Worm (Caenorhabditis elegans) whole organism, L3 larva: ENCODE data around the gene ndub-3.

ENCODE experiments used
- ZK546.5 ChIP-seq: sonication (generic microtip); optimal IDR thresholded peaks from 2 replicates; lab custom pipeline; 2017; ENCODE audit warnings: missing biosample characterization, missing genetic modification characterization
- aly-2 ChIP-seq: fragments of 150-350 bp; optimal IDR thresholded peaks from 2 replicates; lab custom pipeline; 2014; ENCODE audit warnings: missing biosample characterization, missing genetic modification characterization
- ama-1 ChIP-seq: fragments of 150-350 bp; optimal IDR thresholded peaks from 2 replicates; lab custom pipeline; 2018
- ceh-28 ChIP-seq: fragments of 150-350 bp; optimal IDR thresholded peaks from 2 replicates; lab custom pipeline; 2014; ENCODE audit warnings: missing biosample characterization, missing genetic modification reagents, missing genetic modification characterization
- ceh-82 ChIP-seq: fragments of 150-350 bp; optimal IDR thresholded peaks from 2 replicates; lab custom pipeline; 2014; ENCODE audit warnings: missing biosample characterization, missing genetic modification characterization
- ceh-9 ChIP-seq: sonication (generic microtip); optimal IDR thresholded peaks from 2 replicates; lab custom pipeline; 2018; ENCODE audit warnings: missing biosample characterization, missing genetic modification characterization
- daf-12 ChIP-seq: fragments of 150-350 bp; optimal IDR thresholded peaks from 2 replicates; lab custom pipeline; 2014; ENCODE audit warnings: missing biosample characterization, missing genetic modification reagents, missing genetic modification characterization
- egl-27 ChIP-seq: sonication (generic microtip); optimal IDR thresholded peaks from 4 replicates; lab custom pipeline; 2017; ENCODE audit warnings: missing biosample characterization, missing genetic modification reagents, missing genetic modification characterization
- elt-2 ChIP-seq: sonication (generic microtip); optimal IDR thresholded peaks from 2 replicates; lab custom pipeline; 2016; ENCODE audit warnings: missing genetic modification reagents, mild to moderate bottlenecking, missing genetic modification characterization, missing compliant biosample characterization
- elt-3 ChIP-seq, 3 experiments: fragments of 150-350 bp in 1 of 3; sonication (generic microtip) in 2 of 3; optimal IDR thresholded peaks; 2 replicates in 2 of 3; 4 replicates in 1 of 3; lab custom pipeline; 2014 to 2017; ENCODE audit warnings: missing biosample characterization in 3 of 3, missing genetic modification characterization in 3 of 3
- fos-1 ChIP-seq: fragments of 150-350 bp; optimal IDR thresholded peaks from 2 replicates; lab custom pipeline; 2014; ENCODE audit warnings: missing biosample characterization, missing genetic modification characterization
- hmg-11 ChIP-seq: sonication (generic microtip); optimal IDR thresholded peaks from 2 replicates; lab custom pipeline; 2016; ENCODE audit warnings: missing genetic modification characterization, missing compliant biosample characterization
- jun-1 ChIP-seq: fragments of 150-350 bp; optimal IDR thresholded peaks from 2 replicates; lab custom pipeline; 2014; ENCODE audit warnings: missing biosample characterization, missing genetic modification reagents, missing genetic modification characterization
- lin-15B ChIP-seq: fragments of 150-350 bp; optimal IDR thresholded peaks from 2 replicates; lab custom pipeline; 2014; ENCODE audit warnings: missing biosample characterization, missing genetic modification characterization
- lin-39 ChIP-seq: fragments of 150-350 bp; optimal IDR thresholded peaks from 2 replicates; lab custom pipeline; 2018; ENCODE audit warnings: missing biosample characterization, missing genetic modification reagents, missing genetic modification characterization
- lsy-12 ChIP-seq: sonication (generic microtip); optimal IDR thresholded peaks from 2 replicates; lab custom pipeline; 2016; ENCODE audit warnings: mild to moderate bottlenecking, missing genetic modification characterization, missing compliant biosample characterization
- mml-1 ChIP-seq: fragments of 150-350 bp; sonication (generic microtip); optimal IDR thresholded peaks from 3 replicates; lab custom pipeline; 2014; ENCODE audit warnings: missing biosample characterization, missing genetic modification characterization
- nfya-1 ChIP-seq: sonication (generic microtip); optimal IDR thresholded peaks from 2 replicates; lab custom pipeline; 2017; ENCODE audit warnings: missing genetic modification characterization, mild to moderate bottlenecking, missing compliant biosample characterization, antibody characterized with exemption, moderate library complexity; ENCODE audit not compliant: insufficient read depth
- nhr-11 ChIP-seq: fragments of 150-350 bp; optimal IDR thresholded peaks from 2 replicates; lab custom pipeline; 2014; ENCODE audit warnings: missing biosample characterization, missing genetic modification characterization
- nhr-23 ChIP-seq: fragments of 150-350 bp; optimal IDR thresholded peaks from 2 replicates; lab custom pipeline; 2014; ENCODE audit warnings: missing biosample characterization, missing genetic modification reagents, missing genetic modification characterization
- nhr-25 ChIP-seq: sonication (generic microtip); optimal IDR thresholded peaks from 2 replicates; lab custom pipeline; 2017; ENCODE audit warnings: missing biosample characterization, missing genetic modification characterization
- nhr-28 ChIP-seq: fragments of 150-350 bp; optimal IDR thresholded peaks from 2 replicates; lab custom pipeline; 2014; ENCODE audit warnings: missing biosample characterization, missing genetic modification characterization
- nhr-43 ChIP-seq: sonication (generic microtip); optimal IDR thresholded peaks from 2 replicates; lab custom pipeline; 2016; ENCODE audit warnings: mild to moderate bottlenecking, missing genetic modification characterization, missing compliant biosample characterization; ENCODE audit not compliant: poor library complexity, severe bottlenecking
- pha-4 ChIP-seq: fragments of 150-350 bp; optimal IDR thresholded peaks from 2 replicates; lab custom pipeline; 2014; ENCODE audit warnings: missing biosample characterization, missing genetic modification reagents, missing genetic modification characterization
- pqm-1 ChIP-seq: fragments of 150-350 bp; optimal IDR thresholded peaks from 2 replicates; lab custom pipeline; 2017; ENCODE audit warnings: missing biosample characterization, missing genetic modification characterization, inconsistent platforms
- skn-1 ChIP-seq: fragments of 150-350 bp; optimal IDR thresholded peaks from 2 replicates; lab custom pipeline; 2014; ENCODE audit warnings: missing biosample characterization, missing genetic modification characterization
- snpc-4 ChIP-seq: fragments of 150-350 bp; optimal IDR thresholded peaks from 2 replicates; lab custom pipeline; 2014; ENCODE audit warnings: missing biosample characterization, missing genetic modification characterization
- tbx-2 ChIP-seq: sonication (generic microtip); optimal IDR thresholded peaks from 2 replicates; lab custom pipeline; 2016; ENCODE audit warnings: mild to moderate bottlenecking, missing genetic modification characterization, missing compliant biosample characterization
- unc-39 ChIP-seq: sonication (generic microtip); optimal IDR thresholded peaks from 4 replicates; lab custom pipeline; 2017; ENCODE audit warnings: missing biosample characterization, missing genetic modification characterization
- zag-1 ChIP-seq: fragments of 150-350 bp; optimal IDR thresholded peaks from 2 replicates; lab custom pipeline; 2014; ENCODE audit warnings: missing biosample characterization, missing genetic modification characterization
- ztf-4 ChIP-seq: fragments of 150-350 bp; optimal IDR thresholded peaks from 2 replicates; lab custom pipeline; 2014; ENCODE audit warnings: missing biosample characterization, missing genetic modification characterization

ndub-3 gene

DNA sequence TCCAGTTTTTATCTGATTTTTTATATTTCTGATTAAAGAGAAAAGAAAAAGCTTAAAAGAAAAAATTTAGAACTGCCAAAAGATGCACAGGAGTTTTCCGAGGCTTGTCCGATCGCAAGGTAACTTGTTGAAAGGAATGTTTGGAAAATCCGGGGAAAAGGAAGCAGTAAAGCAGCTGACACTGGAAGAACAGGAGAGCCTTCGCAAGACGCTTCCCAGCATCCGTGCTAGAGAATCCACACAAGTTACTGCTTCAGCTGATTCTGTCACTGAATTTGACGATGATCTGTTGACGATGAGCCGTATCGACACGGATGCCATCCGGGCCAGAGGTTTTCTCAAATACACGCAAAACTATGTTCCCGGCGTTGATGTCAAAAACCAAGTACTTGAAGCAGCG is 34.9 kb downstream of the ndub-3 start, which contains the start of gene mrpl-50:
TSS of gene mrpl-50 (plus strand) at position 71 of the 400 bp plus-strand sequence.
- TF ChIP-seq jun-1 (tag; lab: Kevin White, UChicago) (no peak), ama-1 (lab: Kevin White, UChicago) (peak; percentile 81)

DNA sequence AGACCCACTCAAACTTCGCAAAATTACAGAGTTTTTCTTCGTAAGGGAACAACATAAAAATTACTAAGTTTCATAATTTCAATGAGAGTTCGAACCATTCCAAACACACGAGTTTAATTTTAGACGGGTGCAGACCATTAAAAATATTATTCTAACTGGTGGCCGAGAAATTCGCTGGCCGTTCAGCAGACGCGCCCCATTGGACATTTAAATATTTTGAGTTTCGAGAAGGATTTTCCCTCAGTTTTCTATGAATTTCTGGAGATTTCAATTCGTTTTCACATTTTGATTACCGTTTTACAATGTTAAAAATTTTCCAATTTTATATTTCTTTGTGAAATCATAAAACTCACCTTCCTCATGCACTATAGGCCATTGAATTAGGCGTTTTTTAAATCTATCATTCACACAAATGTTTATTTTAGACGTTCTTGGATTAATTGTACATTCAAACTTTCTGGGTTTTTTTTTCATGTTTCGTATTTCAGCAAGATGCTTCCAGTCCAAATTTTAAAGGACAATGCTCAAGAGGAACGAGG is 37.4 kb downstream of the ndub-3 start, which contains the start of gene cct-2:
TSS of gene cct-2 (plus strand) at position 489 of the 539 bp plus-strand sequence.
- peak; percentile 72 for TF ChIP-seq pha-4 (tag; lab: Kevin White, UChicago)
- peak; percentile 67 for TF ChIP-seq snpc-4 (tag; lab: Kevin White, UChicago)
- TF ChIP-seq pqm-1 (tag; lab: Kevin White, UChicago) = no peak
- peak; percentile 50 for TF ChIP-seq nhr-43
- TF ChIP-seq lin-15B (tag; lab: Kevin White, UChicago) = peak; percentile 74
- peak; percentile 2 for TF ChIP-seq elt-2 (tag; lab: Kevin White, UChicago)
- TF ChIP-seq unc-39 (tag; lab: Kevin White, UChicago) = no peak
- TF ChIP-seq zag-1 (tag; lab: Kevin White, UChicago) = no peak
- TF ChIP-seq nfya-1 (tag; lab: Kevin White, UChicago) = peak; percentile 65
- TF ChIP-seq hmg-11 = peak; percentile 9
- peak; percentile 40 for TF ChIP-seq lin-39 (tag; lab: Kevin White, UChicago)
- TF ChIP-seq nhr-25 (tag; lab: Kevin White, UChicago) = peak; percentile 56
- TF ChIP-seq nhr-23 (tag; lab: Kevin White, UChicago) = peak; percentile 12

DNA sequence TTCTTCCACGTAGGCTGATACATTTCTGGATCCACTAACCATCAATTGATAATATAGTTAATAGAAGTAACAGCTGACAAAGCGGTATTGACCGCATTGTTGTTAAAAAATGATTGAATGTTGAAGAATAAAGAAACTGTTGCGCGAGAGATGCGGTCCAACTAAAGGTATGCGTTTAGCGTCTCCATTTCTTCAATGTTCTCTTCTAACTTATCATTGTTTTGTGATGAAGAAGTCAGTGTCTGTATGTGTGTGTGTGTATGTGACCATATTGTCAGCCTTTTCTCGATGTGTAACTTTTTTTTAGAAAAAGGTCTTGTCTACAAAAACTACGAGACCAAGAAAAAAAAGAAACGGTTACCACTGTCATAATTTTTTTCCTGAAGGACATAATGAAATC is 38.2 kb downstream of the ndub-3 start, which contains the start of gene B0457.2:
TSS of gene B0457.2 (minus strand) at position 101 of the 400 bp plus-strand sequence.
- no peak for TF ChIP-seq egl-27 (tag; lab: Kevin White, UChicago)
- peak; percentile 16 for TF ChIP-seq nhr-25 (tag; lab: Kevin White, UChicago)

DNA sequence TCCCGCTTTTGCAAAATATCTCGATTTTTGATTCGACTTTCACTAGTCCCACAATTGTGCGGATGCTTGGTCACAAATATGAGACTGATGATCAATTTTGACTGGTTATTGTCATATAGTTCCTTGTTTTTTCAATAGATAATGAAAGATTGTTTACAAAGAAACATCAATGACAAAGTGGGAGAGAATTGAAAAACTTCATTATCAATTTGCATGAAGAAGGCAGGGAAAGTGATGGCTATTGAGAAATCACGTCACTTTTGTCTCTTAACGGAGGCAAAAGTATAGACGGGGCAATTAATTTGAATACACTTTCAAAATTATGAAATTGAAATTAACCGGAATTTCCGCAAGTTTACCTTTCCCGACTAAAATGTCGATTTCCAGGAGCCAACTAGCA is 41.5 kb downstream of the ndub-3 start:
- TF ChIP-seq elt-3 (tag; optimal IDR thresholded peaks at IDR 0.05; lab: Kevin White, UChicago) (no peak), lin-15B (tag; lab: Kevin White, UChicago) (no peak), elt-2 (tag; lab: Kevin White, UChicago) (peak; percentile 39), ceh-9 (no peak), aly-2 (tag; lab: Kevin White, UChicago) (no peak), daf-12 (no peak), zag-1 (tag; lab: Kevin White, UChicago) (no peak), nhr-11 (no peak), ceh-28 (tag; lab: Kevin White, UChicago) (no peak), hmg-11 (no peak), fos-1 (tag; lab: Kevin White, UChicago) (no peak), ztf-4 (tag; lab: Kevin White, UChicago) (no peak), ZK546.5 (tag; lab: Kevin White, UChicago) (no peak), nhr-23 (tag; lab: Kevin White, UChicago) (no peak), ceh-82 (no peak), pqm-1 (tag; lab: Kevin White, UChicago) (peak; percentile 62)

DNA sequence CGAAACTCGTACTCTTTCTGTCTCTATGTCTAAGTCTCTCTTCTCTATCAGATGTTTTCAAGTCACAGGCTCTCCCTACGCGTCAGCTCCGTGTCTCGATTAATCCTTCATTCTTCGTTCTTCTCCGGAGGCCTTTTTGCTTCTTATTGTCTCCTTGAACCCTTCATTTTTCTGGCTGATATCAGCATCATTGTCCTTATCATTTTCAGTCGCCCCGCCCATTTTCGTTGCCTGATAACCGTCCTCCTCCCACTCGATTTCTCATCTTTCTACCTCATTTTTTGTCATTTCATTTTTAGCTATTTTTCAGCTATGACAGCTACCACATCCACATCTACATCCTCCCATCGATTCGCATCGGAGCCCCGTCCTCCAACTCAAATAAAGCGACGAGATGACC is 42.5 kb downstream of the ndub-3 start, which contains the start of gene B0457.6:
TSS of gene B0457.6 (plus strand) at position 284 of the 400 bp plus-strand sequence.
- TF ChIP-seq lsy-12 (no peak), unc-39 (tag; lab: Kevin White, UChicago) (no peak), hmg-11 (peak; percentile 36), lin-39 (tag; lab: Kevin White, UChicago) (peak; percentile 43), tbx-2 (tag; lab: Kevin White, UChicago) (no peak), nfya-1 (tag; lab: Kevin White, UChicago) (peak; percentile 45), mml-1 (no peak), nhr-43 (no peak), elt-2 (tag; lab: Kevin White, UChicago) (peak; percentile 77), pqm-1 (tag; lab: Kevin White, UChicago) (peak; percentile 70)
- TF ChIP-seq, all 47 proteins: peak for 5

DNA sequence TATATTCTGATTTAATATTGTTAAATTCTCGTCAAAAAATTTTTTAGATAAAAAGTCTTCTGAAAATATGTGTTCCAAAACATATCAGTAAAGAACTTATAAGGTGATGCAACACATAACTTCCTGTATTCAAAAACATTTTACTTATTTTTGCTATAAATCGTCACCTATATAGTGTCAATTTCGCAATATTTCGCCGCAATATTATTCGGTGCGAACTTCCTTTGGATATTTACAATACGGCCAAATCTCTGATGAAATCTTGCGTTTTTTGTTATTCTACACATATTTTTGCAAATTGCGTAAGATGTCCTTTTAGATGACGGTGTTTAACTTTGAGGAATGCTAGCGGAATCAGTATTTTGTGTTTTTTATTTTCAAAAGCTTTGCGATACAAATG is 43.2 kb downstream of the ndub-3 start:
- TF ChIP-seq skn-1 (tag; lab: Kevin White, UChicago) (no peak), nhr-28 (tag; lab: Kevin White, UChicago) (no peak), jun-1 (tag; lab: Kevin White, UChicago) (no peak), lin-15B (tag; lab: Kevin White, UChicago) (no peak)
- TF ChIP-seq, all 47 proteins: peak for 0
